Worm (Caenorhabditis elegans) whole organism, L1 larva: ENCODE data around the gene T23F2.5.

Experiments used
- aha-1 ChIP-seq: fragments of 150-350 bp; optimal IDR thresholded peaks from 2 replicates; lab custom pipeline; 2014; ENCODE audit warnings: missing biosample characterization, missing genetic modification characterization
- ama-1 ChIP-seq: fragments of 150-350 bp; optimal IDR thresholded peaks from 2 replicates; lab custom pipeline; 2014
- blmp-1 ChIP-seq: fragments of 150-350 bp; optimal IDR thresholded peaks from 2 replicates; lab custom pipeline; 2014; ENCODE audit warnings: missing biosample characterization, missing genetic modification characterization
- hpl-2 ChIP-seq: fragments of 150-350 bp; optimal IDR thresholded peaks from 2 replicates; lab custom pipeline; 2014; ENCODE audit warnings: missing biosample characterization, missing genetic modification reagents, missing genetic modification characterization
- lin-15B ChIP-seq: fragments of 150-350 bp; sonication (generic microtip); optimal IDR thresholded peaks from 3 replicates; lab custom pipeline; 2014; ENCODE audit warnings: missing biosample characterization, missing genetic modification characterization
- zip-4 ChIP-seq: fragments of 200-800 bp; sonication (Bioruptor generic); optimal IDR thresholded peaks from 2 replicates; lab custom pipeline; 2018; ENCODE audit warnings: mild to moderate bottlenecking, missing genetic modification characterization, moderate library complexity, missing compliant biosample characterization
- ztf-11 ChIP-seq, 2 experiments: sonication (generic microtip); optimal IDR thresholded peaks; 2 replicates each; lab custom pipeline; 2016 to 2017; ENCODE audit warnings: missing genetic modification characterization in 2 of 2, missing biosample characterization in 1 of 2, missing compliant biosample characterization in 1 of 2
- ztf-4 ChIP-seq: fragments of 150-350 bp; optimal IDR thresholded peaks from 2 replicates; lab custom pipeline; 2014; ENCODE audit warnings: missing biosample characterization, missing genetic modification characterization

- TF ChIP-seq ama-1 (no peak), hpl-2 (GFP tag; lab: Kevin White, UChicago) (no peak), zip-4 (GFP tag; lab: Kevin White, UChicago) (no peak), ztf-4 (tag; lab: Kevin White, UChicago) (no peak), aha-1 (tag; lab: Kevin White, UChicago) (no peak), blmp-1 (tag; lab: Kevin White, UChicago) (no peak), ztf-11 (tag; optimal IDR thresholded peaks at IDR 0.05; lab: Kevin White, UChicago) (no peak), lin-15B (no peak)
These were observed 11.8 kb downstream of the T23F2.5 start, which contains the start of gene T23F2.2 for ce11 chrX:5505148-5505547.
